Worm (Caenorhabditis elegans) whole organism, mixed stage, embryonic: ENCODE data around the gene idi-1.

Experiments
- blmp-1 ChIP-seq: fragments of 150-350 bp; optimal IDR thresholded peaks from 2 replicates; lab custom pipeline; 2014; ENCODE audit warnings: missing biosample characterization, missing genetic modification characterization
- ces-1 ChIP-seq: fragments of 150-350 bp; optimal IDR thresholded peaks from 2 replicates; lab custom pipeline; 2014; ENCODE audit warnings: missing biosample characterization, missing genetic modification reagents, missing genetic modification characterization
- lin-13 ChIP-seq: fragments of 150-350 bp; optimal IDR thresholded peaks from 2 replicates; lab custom pipeline; 2014; ENCODE audit warnings: missing biosample characterization, missing genetic modification characterization
- lsy-2 ChIP-seq: fragments of 150-350 bp; optimal IDR thresholded peaks from 2 replicates; lab custom pipeline; 2014; ENCODE audit warnings: missing biosample characterization, missing genetic modification characterization
- mab-5 ChIP-seq: fragments of 150-350 bp; optimal IDR thresholded peaks from 2 replicates; lab custom pipeline; 2014; ENCODE audit warnings: missing biosample characterization, missing genetic modification characterization
- mep-1 ChIP-seq: fragments of 150-350 bp; optimal IDR thresholded peaks from 2 replicates; lab custom pipeline; 2017; ENCODE audit warnings: missing biosample characterization, missing genetic modification reagents, missing genetic modification characterization, inconsistent platforms
- nhr-12 ChIP-seq: fragments of 150-350 bp; optimal IDR thresholded peaks from 2 replicates; lab custom pipeline; 2014; ENCODE audit warnings: missing biosample characterization, missing genetic modification characterization
- nhr-28 ChIP-seq: fragments of 150-350 bp; optimal IDR thresholded peaks from 2 replicates; lab custom pipeline; 2014; ENCODE audit warnings: missing biosample characterization, missing genetic modification characterization
- nhr-76 ChIP-seq: sonication (generic microtip); optimal IDR thresholded peaks from 2 replicates; lab custom pipeline; 2017; ENCODE audit warnings: missing biosample characterization, missing genetic modification characterization
- sem-2 ChIP-seq: fragments of 200-800 bp; sonication (Bioruptor generic); optimal IDR thresholded peaks from 2 replicates; lab custom pipeline; 2018; ENCODE audit warnings: mild to moderate bottlenecking, missing genetic modification characterization, missing compliant biosample characterization
- unc-120 ChIP-seq: sonication (generic microtip); optimal IDR thresholded peaks from 2 replicates; lab custom pipeline; 2017; ENCODE audit warnings: missing genetic modification characterization, missing compliant biosample characterization; ENCODE audit not compliant: poor library complexity, severe bottlenecking
- unc-39 ChIP-seq: fragments of 150-350 bp; optimal IDR thresholded peaks from 2 replicates; lab custom pipeline; 2014; ENCODE audit warnings: missing biosample characterization, missing genetic modification characterization
- unc-62 ChIP-seq: fragments of 150-350 bp; optimal IDR thresholded peaks from 2 replicates; lab custom pipeline; 2014; ENCODE audit warnings: missing biosample characterization, missing genetic modification reagents, missing genetic modification characterization
- zip-8 ChIP-seq: fragments of 150-350 bp; optimal IDR thresholded peaks from 2 replicates; lab custom pipeline; 2014; ENCODE audit warnings: missing biosample characterization, missing genetic modification characterization

DNA sequence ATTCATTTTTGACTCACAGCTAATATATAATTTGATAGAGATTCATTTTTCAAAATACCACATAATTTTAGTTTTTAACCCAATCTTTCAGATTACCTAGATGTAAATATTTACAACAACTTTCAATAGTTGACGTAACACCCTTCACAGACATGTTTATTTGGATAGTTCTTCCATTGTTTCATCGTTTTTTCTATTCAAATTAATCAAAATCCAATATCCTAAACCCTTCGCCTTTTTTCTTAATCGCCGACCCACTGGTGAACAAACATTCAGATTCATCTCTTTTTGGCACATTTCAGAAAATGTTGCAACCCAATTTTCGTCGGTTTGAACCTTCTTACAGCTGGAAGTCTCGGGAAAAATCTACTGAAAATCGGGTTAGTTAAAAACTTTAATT, 7.5 kb downstream of the idi-1 start, which contains the start of gene K06H7.1:
- no peak for TF ChIP-seq nhr-12 (tag; lab: Kevin White, UChicago)
- no peak for TF ChIP-seq sem-2 (GFP tag; lab: Kevin White, UChicago)
- no peak for TF ChIP-seq lsy-2 (tag; lab: Kevin White, UChicago)
- no peak for TF ChIP-seq mep-1 (tag; lab: Kevin White, UChicago)
- no peak for TF ChIP-seq ces-1 (GFP tag; lab: Kevin White, UChicago)
- no peak for TF ChIP-seq nhr-28
- no peak for TF ChIP-seq lin-13
- TF ChIP-seq mab-5: no peak
- TF ChIP-seq unc-62 (GFP tag; lab: Kevin White, UChicago): no peak
- TF ChIP-seq blmp-1 (tag; lab: Kevin White, UChicago): no peak
- TF ChIP-seq unc-120: no peak
- no peak for TF ChIP-seq zip-8 (tag; lab: Kevin White, UChicago)
- TF ChIP-seq nhr-76 (tag; lab: Kevin White, UChicago): no peak
- TF ChIP-seq unc-39 (tag; lab: Kevin White, UChicago): no peak
